Fruit fly (Drosophila melanogaster) whole organism, embryonic: Measurements from ENCODE around the gene CG9776.

Source experiments
- Awh ChIP-seq: fragments of 200-800 bp; sonication (Bioruptor generic); IDR thresholded peaks from 2 replicates; pipeline ENCODE4, ENCODE4 v1.3.6; 2022; ENCODE audit warnings: missing biosample characterization, missing genetic modification characterization
- BtbVII ChIP-seq: fragments of 200-800 bp; sonication (Bioruptor generic); optimal IDR thresholded peaks from 3 replicates; lab custom pipeline; 2017; ENCODE audit warnings: missing biosample characterization, mild to moderate bottlenecking, missing genetic modification characterization
- Bteb2 ChIP-seq: fragments of 200-800 bp; sonication (Bioruptor generic); optimal IDR thresholded peaks from 2 replicates; lab custom pipeline; 2016; ENCODE audit warnings: missing biosample characterization, missing genetic modification characterization
- CG12104 ChIP-seq: fragments of 200-800 bp; sonication (Bioruptor generic); optimal IDR thresholded peaks from 3 replicates; lab custom pipeline; 2016; ENCODE audit warnings: missing biosample characterization, missing genetic modification characterization
- CG12236 ChIP-seq: fragments of 200-800 bp; sonication (Bioruptor generic); optimal IDR thresholded peaks from 2 replicates; lab custom pipeline; 2016; ENCODE audit warnings: missing biosample characterization, missing genetic modification characterization
- CG16863 ChIP-seq: fragments of 200-800 bp; sonication (Bioruptor generic); optimal IDR thresholded peaks from 3 replicates; lab custom pipeline; 2016; ENCODE audit warnings: missing biosample characterization, missing genetic modification characterization
- CG17359 ChIP-seq: fragments of 200-800 bp; sonication (Bioruptor generic); optimal IDR thresholded peaks from 3 replicates; lab custom pipeline; 2018; ENCODE audit warnings: missing biosample characterization, mild to moderate bottlenecking, missing genetic modification characterization, moderate library complexity
- CG3163 ChIP-seq: fragments of 200-800 bp; sonication (Bioruptor generic); optimal IDR thresholded peaks from 3 replicates; lab custom pipeline; 2016; ENCODE audit warnings: missing biosample characterization, missing genetic modification characterization
- CG34376 ChIP-seq: fragments of 200-800 bp; sonication (Bioruptor generic); optimal IDR thresholded peaks from 2 replicates; lab custom pipeline; 2018; ENCODE audit warnings: missing biosample characterization, mild to moderate bottlenecking, missing genetic modification characterization
- CG6813 ChIP-seq: fragments of 200-800 bp; sonication (Bioruptor generic); optimal IDR thresholded peaks from 2 replicates; lab custom pipeline; 2017; ENCODE audit warnings: missing biosample characterization, missing genetic modification characterization, mild to moderate bottlenecking, moderate library complexity, missing genetic modification reagents
- CG7928 ChIP-seq: fragments of 200-800 bp; sonication (Bioruptor generic); optimal IDR thresholded peaks from 2 replicates; lab custom pipeline; 2017; ENCODE audit warnings: missing biosample characterization, mild to moderate bottlenecking, missing genetic modification characterization
- CG7987 ChIP-seq: fragments of 200-800 bp; sonication (Bioruptor generic); optimal IDR thresholded peaks from 2 replicates; lab custom pipeline; 2018; ENCODE audit warnings: missing biosample characterization, mild to moderate bottlenecking, missing genetic modification characterization, moderate library complexity
- CG8765 ChIP-seq: fragments of 200-800 bp; sonication (Bioruptor generic); IDR thresholded peaks from 2 replicates; pipeline ENCODE4 v1.3.6; 2022; ENCODE audit warnings: missing biosample characterization, missing genetic modification characterization
- CG9437 ChIP-seq: fragments of 200-800 bp; sonication (Bioruptor generic); optimal IDR thresholded peaks from 2 replicates; lab custom pipeline; 2018; ENCODE audit warnings: missing biosample characterization, mild to moderate bottlenecking, missing genetic modification characterization
- CG9817 ChIP-seq: fragments of 200-800 bp; sonication (Bioruptor generic); optimal IDR thresholded peaks from 2 replicates; lab custom pipeline; 2018; ENCODE audit warnings: missing biosample characterization, mild to moderate bottlenecking, missing genetic modification characterization, moderate library complexity
- Camta ChIP-seq: fragments of 200-800 bp; sonication (Bioruptor generic); optimal IDR thresholded peaks from 2 replicates; lab custom pipeline; 2016; ENCODE audit warnings: missing biosample characterization, missing genetic modification characterization
- D19A ChIP-seq: fragments of 200-800 bp; optimal IDR thresholded peaks from 3 replicates; lab custom pipeline; 2019; ENCODE audit warnings: missing biosample characterization, mild to moderate bottlenecking, missing genetic modification characterization, moderate library complexity
- Doc2 ChIP-seq: fragments of 200-800 bp; sonication (Bioruptor generic); IDR thresholded peaks from 2 replicates; pipeline ENCODE4 v1.3.6; 2022; ENCODE audit warnings: missing biosample characterization, missing genetic modification characterization
- Dp ChIP-seq: fragments of 200-800 bp; sonication (Bioruptor generic); optimal IDR thresholded peaks from 2 replicates; lab custom pipeline; 2018; ENCODE audit warnings: missing biosample characterization, mild to moderate bottlenecking, missing genetic modification characterization, moderate library complexity
- E2f1 ChIP-seq: fragments of 200-800 bp; sonication (Bioruptor generic); IDR thresholded peaks from 2 replicates; pipeline ENCODE4 v1.3.6; 2022; ENCODE audit warnings: missing biosample characterization, missing genetic modification characterization
- HLH4C ChIP-seq: fragments of 200-800 bp; sonication (Bioruptor generic); IDR thresholded peaks from 3 replicates; pipeline ENCODE4 v1.3.6; 2022; ENCODE audit warnings: missing biosample characterization, missing genetic modification characterization; ENCODE audit not compliant: partially characterized antibody
- Hey ChIP-seq: fragments of 200-800 bp; sonication (Bioruptor generic); optimal IDR thresholded peaks from 3 replicates; lab custom pipeline; 2018; ENCODE audit warnings: missing biosample characterization, mild to moderate bottlenecking, missing genetic modification characterization
- MTF-1 ChIP-seq: fragments of 200-800 bp; sonication (Bioruptor generic); optimal IDR thresholded peaks from 2 replicates; lab custom pipeline; 2018; ENCODE audit warnings: missing biosample characterization, mild to moderate bottlenecking, missing genetic modification characterization, borderline replicate concordance
- Nf-YA ChIP-seq: fragments of 200-800 bp; sonication (Bioruptor generic); IDR thresholded peaks from 2 replicates; pipeline ENCODE4 v1.3.6; 2022; ENCODE audit warnings: missing biosample characterization, missing genetic modification characterization
- Poxn ChIP-seq: fragments of 200-800 bp; sonication (Bioruptor generic); IDR thresholded peaks from 2 replicates; pipeline ENCODE4 v1.3.6; 2022; ENCODE audit warnings: missing biosample characterization, missing genetic modification characterization
- Rx ChIP-seq: fragments of 200-800 bp; sonication (Bioruptor generic); IDR thresholded peaks from 2 replicates; pipeline ENCODE4 v1.3.6; 2022; ENCODE audit warnings: missing biosample characterization, missing genetic modification characterization
- Spps ChIP-seq: fragments of 200-800 bp; sonication (Bioruptor generic); optimal IDR thresholded peaks from 2 replicates; lab custom pipeline; 2018; ENCODE audit warnings: missing biosample characterization, mild to moderate bottlenecking, missing genetic modification characterization
- Sry-β ChIP-seq: fragments of 200-800 bp; sonication (Bioruptor generic); optimal IDR thresholded peaks from 2 replicates; lab custom pipeline; 2018; ENCODE audit warnings: missing biosample characterization, mild to moderate bottlenecking, missing genetic modification characterization, moderate library complexity
- Stat92E ChIP-seq, 3 experiments: fragments of >200 bp in 2 of 3; fragments of 200-800 bp in 1 of 3; sonication (Bioruptor generic) in 1 of 3; optimal IDR thresholded peaks; 2 replicates each; lab custom pipeline; 2017 to 2019; ENCODE audit warnings: missing biosample characterization in 3 of 3, missing genetic modification characterization in 3 of 3, mild to moderate bottlenecking in 1 of 3, moderate library complexity in 1 of 3
- ap ChIP-seq: fragments of 200-800 bp; sonication (Bioruptor generic); IDR thresholded peaks from 2 replicates; pipeline ENCODE4 v1.3.6; 2022; ENCODE audit warnings: missing biosample characterization, missing genetic modification characterization
- ase ChIP-seq: fragments of 200-800 bp; sonication (Bioruptor generic); IDR thresholded peaks from 3 replicates; pipeline ENCODE4 v1.3.6; 2022; ENCODE audit warnings: missing biosample characterization, missing genetic modification characterization
- cas ChIP-seq: fragments of 200-800 bp; sonication (Bioruptor generic); IDR thresholded peaks from 2 replicates; pipeline ENCODE4 v1.3.6; 2022; ENCODE audit warnings: missing biosample characterization, missing genetic modification characterization
- chif ChIP-seq, 2 experiments: fragments of 200-800 bp; sonication (Bioruptor generic); optimal IDR thresholded peaks; 3 replicates each; lab custom pipeline; 2016; ENCODE audit warnings: missing biosample characterization in 2 of 2, missing genetic modification characterization in 2 of 2
- ci ChIP-seq: fragments of 200-800 bp; sonication (Bioruptor generic); IDR thresholded peaks from 3 replicates; pipeline ENCODE4 v1.3.6; 2022; ENCODE audit warnings: missing biosample characterization, missing genetic modification characterization
- ems ChIP-seq: fragments of 200-800 bp; sonication (Bioruptor generic); optimal IDR thresholded peaks from 3 replicates; lab custom pipeline; 2016; ENCODE audit warnings: missing biosample characterization, missing genetic modification characterization
- ftz-f1 ChIP-seq: fragments of 200-800 bp; sonication (Bioruptor generic); optimal IDR thresholded peaks from 2 replicates; lab custom pipeline; 2016; ENCODE audit warnings: missing biosample characterization, missing genetic modification characterization
- her ChIP-seq: fragments of 200-800 bp; sonication (Bioruptor generic); optimal IDR thresholded peaks from 2 replicates; lab custom pipeline; 2016; ENCODE audit warnings: missing biosample characterization, missing genetic modification characterization
- hkb ChIP-seq, 2 experiments: fragments of 200-800 bp in 1 of 2; fragments of >200 bp in 1 of 2; sonication (Bioruptor generic) in 1 of 2; IDR thresholded peaks in 1 of 2; optimal IDR thresholded peaks in 1 of 2; 2 replicates each; pipeline versions ENCODE4 v1.3.6 to Lab custom; 2017 to 2022; ENCODE audit warnings: missing biosample characterization in 1 of 2, missing genetic modification characterization in 1 of 2
- oc ChIP-seq: fragments of 200-800 bp; sonication (Bioruptor generic); optimal IDR thresholded peaks from 2 replicates; lab custom pipeline; 2018; ENCODE audit warnings: missing biosample characterization, mild to moderate bottlenecking, missing genetic modification characterization, moderate library complexity
- odd ChIP-seq: fragments of 200-800 bp; sonication (Bioruptor generic); optimal IDR thresholded peaks from 2 replicates; lab custom pipeline; 2017; ENCODE audit warnings: missing biosample characterization, mild to moderate bottlenecking, missing genetic modification characterization
- pita ChIP-seq: fragments of 200-800 bp; sonication (Bioruptor generic); optimal IDR thresholded peaks from 2 replicates; lab custom pipeline; 2017; ENCODE audit warnings: missing biosample characterization, mild to moderate bottlenecking, missing genetic modification characterization
- scrt ChIP-seq: fragments of 200-800 bp; sonication (Bioruptor generic); optimal IDR thresholded peaks from 2 replicates; lab custom pipeline; 2018; ENCODE audit warnings: missing biosample characterization, mild to moderate bottlenecking, missing genetic modification characterization, moderate library complexity
- seq ChIP-seq: fragments of 200-800 bp; sonication (Bioruptor generic); IDR thresholded peaks from 2 replicates; pipeline ENCODE4 v1.3.6; 2022; ENCODE audit warnings: missing biosample characterization, missing genetic modification characterization
- sna ChIP-seq: fragments of 200-800 bp; sonication (Bioruptor generic); IDR thresholded peaks from 2 replicates; pipeline ENCODE4 v1.3.6; 2022; ENCODE audit warnings: missing biosample characterization, missing genetic modification characterization; ENCODE audit not compliant: partially characterized antibody
- stc ChIP-seq: fragments of 200-800 bp; sonication (Bioruptor generic); IDR thresholded peaks from 2 replicates; pipeline ENCODE4 v1.3.6; 2022; ENCODE audit warnings: missing biosample characterization, missing genetic modification characterization
- tup ChIP-seq: fragments of 200-800 bp; sonication (Bioruptor generic); optimal IDR thresholded peaks from 2 replicates; lab custom pipeline; 2016; ENCODE audit warnings: missing biosample characterization, mild to moderate bottlenecking, missing genetic modification characterization, moderate library complexity
- unc-4 ChIP-seq: fragments of 200-800 bp; sonication (Bioruptor generic); IDR thresholded peaks from 2 replicates; pipeline ENCODE4 v1.3.6; 2022; ENCODE audit warnings: missing biosample characterization, missing genetic modification characterization; ENCODE audit not compliant: partially characterized antibody
- vnd ChIP-seq: fragments of 200-800 bp; sonication (Bioruptor generic); IDR thresholded peaks from 3 replicates; pipeline ENCODE4 v1.3.6; 2022; ENCODE audit warnings: missing biosample characterization, missing genetic modification characterization; ENCODE audit not compliant: partially characterized antibody
- vvl ChIP-seq: fragments of 200-800 bp; sonication (Bioruptor generic); IDR thresholded peaks from 2 replicates; pipeline ENCODE4 v1.3.6; 2022; ENCODE audit warnings: missing biosample characterization, missing genetic modification characterization

CG9776 gene

DNA sequence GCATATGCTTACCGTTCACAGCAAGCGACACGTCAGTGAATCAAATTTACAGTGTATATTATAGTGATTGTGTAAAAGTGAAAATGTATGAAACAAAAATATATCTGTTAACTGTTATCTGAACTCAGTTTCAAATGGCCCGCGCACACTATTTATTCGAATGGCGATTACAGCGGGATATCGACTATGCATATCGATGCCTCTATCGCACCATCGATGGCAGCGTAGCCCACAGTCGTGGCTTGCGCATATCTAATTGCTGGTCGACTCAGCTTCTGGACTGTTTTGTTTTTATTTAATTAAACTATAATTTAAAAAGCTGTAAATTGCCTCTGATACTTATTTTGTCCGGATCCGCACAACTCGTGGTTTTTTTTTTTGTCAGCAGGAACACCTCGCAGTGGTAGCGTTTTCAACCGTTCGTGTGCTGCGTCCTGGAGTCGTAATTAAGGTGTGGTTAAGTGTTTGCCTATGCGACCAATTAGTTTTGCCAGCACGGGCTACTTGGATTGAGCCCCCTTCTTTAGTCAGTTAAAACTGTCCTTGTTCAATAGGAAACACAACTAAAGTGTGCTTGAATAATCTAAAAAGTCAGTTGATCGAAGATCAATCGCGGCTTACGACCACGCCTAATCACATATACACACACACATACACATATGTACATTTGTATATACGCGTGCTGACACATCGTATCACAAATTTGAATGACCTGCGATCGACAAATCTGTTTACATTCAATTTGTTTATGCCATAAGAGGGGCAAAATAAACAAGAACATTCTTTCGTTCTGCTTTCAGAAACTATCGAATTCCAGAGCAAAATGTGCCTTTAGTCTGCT, 47.4 kb upstream of the CG9776 start, which contains the start of gene Cont (continued):
- TF ChIP-seq CG34376 (no peak), Bteb2 (GFP tag; lab: Kevin White, UChicago) (no peak), MTF-1 (GFP tag; lab: Kevin White, UChicago) (no peak), unc-4 (GFP tag; lab: Robert Waterston, UW) (peak; percentile 94), odd (GFP tag; lab: Kevin White, UChicago) (no peak), CG7928 (GFP tag; lab: Kevin White, UChicago) (no peak), ems (GFP tag; lab: Kevin White, UChicago) (no peak), ase (no peak), HLH4C (GFP tag; lab: Robert Waterston, UW) (peak; percentile 93), CG8765 (no peak), CG9817 (no peak), Nf-YA (GFP tag; lab: Robert Waterston, UW) (no peak), D19A (no peak), hkb (optimal IDR thresholded peaks at IDR 0.05; lab: Kevin White, UChicago) (no peak), hkb (GFP tag; IDR thresholded peaks at IDR 0.05; lab: Robert Waterston, UW) (no peak), vnd (peak; percentile 86), scrt (GFP tag; lab: Kevin White, UChicago) (no peak), oc (tag; lab: Kevin White, UChicago) (no peak), cas (GFP tag; lab: Robert Waterston, UW) (no peak), E2f1 (GFP tag; lab: Robert Waterston, UW) (no peak), Rx (no peak), vvl (GFP tag; lab: Robert Waterston, UW) (no peak), Dp (GFP tag; lab: Kevin White, UChicago) (peak; percentile 97), tup (GFP tag; lab: Kevin White, UChicago) (peak; percentile 31), pita (GFP tag; lab: Kevin White, UChicago) (no peak), CG3163 (GFP tag; lab: Kevin White, UChicago) (no peak), Hey (no peak), Stat92E (GFP tag; optimal IDR thresholded peaks at IDR 0.05; lab: Kevin White, UChicago) (no peak), ftz-f1 (GFP tag; lab: Kevin White, UChicago) (no peak), Sry-β (GFP tag; lab: Kevin White, UChicago) (no peak), her (GFP tag; lab: Kevin White, UChicago) (no peak), Poxn (GFP tag; lab: Robert Waterston, UW) (no peak), sna (GFP tag; lab: Robert Waterston, UW) (peak; percentile 86), CG7987 (GFP tag; lab: Kevin White, UChicago) (no peak), CG9437 (GFP tag; lab: Kevin White, UChicago) (no peak), Spps (tag; lab: Kevin White, UChicago) (no peak), Doc2 (GFP tag; lab: Robert Waterston, UW) (no peak), Awh (no peak), CG6813 (GFP tag; lab: Kevin White, UChicago) (no peak), stc (GFP tag; lab: Robert Waterston, UW) (no peak), ci (0 out of 3 replicates have a peak, but pooled peaks have one; percentile 53), CG12104 (GFP tag; lab: Kevin White, UChicago) (no peak), BtbVII (GFP tag; lab: Kevin White, UChicago) (no peak), Camta (no peak), chif (GFP tag; optimal IDR thresholded peaks at IDR 0.05; lab: Kevin White, UChicago) (no peak), seq (GFP tag; lab: Robert Waterston, UW) (no peak), CG17359 (tag; lab: Kevin White, UChicago) (no peak), CG16863 (no peak), CG12236 (GFP tag; lab: Kevin White, UChicago) (no peak), ap (GFP tag; lab: Robert Waterston, UW) (no peak)
